Worm (Caenorhabditis elegans) whole organism, late embryonic: Measurements from ENCODE around the gene Y43C5A.3.

Experiments
- ceh-9 ChIP-seq: sonication (generic microtip); optimal IDR thresholded peaks from 2 replicates; lab custom pipeline; 2016; ENCODE audit warnings: mild to moderate bottlenecking, missing genetic modification characterization, inconsistent platforms, missing compliant biosample characterization
- fkh-6 ChIP-seq: sonication (generic microtip); optimal IDR thresholded peaks from 2 replicates; lab custom pipeline; 2016; ENCODE audit warnings: missing genetic modification characterization, missing compliant biosample characterization
- nfya-1 ChIP-seq: sonication (generic microtip); optimal IDR thresholded peaks from 2 replicates; lab custom pipeline; 2017; ENCODE audit warnings: missing genetic modification characterization, mild to moderate bottlenecking, missing compliant biosample characterization, antibody characterized with exemption, moderate library complexity
- nhr-232 ChIP-seq: sonication (generic microtip); optimal IDR thresholded peaks from 2 replicates; lab custom pipeline; 2016; ENCODE audit warnings: missing genetic modification characterization, missing compliant biosample characterization
- pax-1 ChIP-seq: fragments of 150-350 bp; optimal IDR thresholded peaks from 2 replicates; lab custom pipeline; 2014; ENCODE audit warnings: missing biosample characterization, missing genetic modification characterization
- pha-4 ChIP-seq: fragments of 150-350 bp; optimal IDR thresholded peaks from 2 replicates; lab custom pipeline; 2018; ENCODE audit warnings: missing biosample characterization, missing genetic modification reagents, missing genetic modification characterization
- unc-86 ChIP-seq: sonication (generic microtip); optimal IDR thresholded peaks from 2 replicates; lab custom pipeline; 2016; ENCODE audit warnings: missing genetic modification characterization, missing compliant biosample characterization

DNA sequence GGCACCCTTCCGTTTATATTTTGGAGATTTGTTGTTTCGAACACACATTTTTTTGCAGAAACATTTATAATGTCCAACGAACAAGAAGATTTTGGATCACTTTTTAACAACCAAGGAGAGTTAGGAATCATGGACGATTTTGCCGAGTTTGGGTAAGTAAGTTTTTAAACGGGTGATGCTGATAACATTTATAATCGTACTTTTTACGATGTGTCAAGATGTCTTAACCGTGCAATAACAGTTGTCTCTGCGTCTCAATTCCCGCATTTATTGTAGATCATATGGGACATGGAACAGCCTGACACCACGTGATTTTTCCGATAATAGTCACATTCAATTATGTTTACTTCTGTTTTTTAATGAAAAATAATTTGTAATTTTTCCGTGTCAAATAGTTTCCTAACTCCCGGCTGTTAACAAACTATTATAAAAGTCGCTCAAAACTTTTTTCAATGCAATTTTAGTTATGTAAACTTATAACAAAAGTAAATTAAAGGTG lies 23.2 kb upstream of the Y43C5A.3 start, which contains the start of gene daf-14:
- TF ChIP-seq nfya-1 (tag; lab: Kevin White, UChicago) (no peak), unc-86 (tag; lab: Kevin White, UChicago) (no peak), pax-1 (tag; lab: Kevin White, UChicago) (no peak), nhr-232 (no peak), fkh-6 (tag; lab: Kevin White, UChicago) (no peak), ceh-9 (no peak), pha-4 (tag; lab: Kevin White, UChicago) (no peak)
